Worm (Caenorhabditis elegans) whole organism, early embryonic: ENCODE data around the gene mfsd-10.

Experiments
- ama-1 ChIP-seq: fragments of 150-350 bp; optimal IDR thresholded peaks from 2 replicates; lab custom pipeline; 2014
- ceh-13 ChIP-seq: fragments of 200-800 bp; sonication (Bioruptor generic); optimal IDR thresholded peaks from 2 replicates; lab custom pipeline; 2018; ENCODE audit warnings: mild to moderate bottlenecking, missing genetic modification characterization, missing compliant biosample characterization
- ets-7 ChIP-seq: sonication (generic microtip); optimal IDR thresholded peaks from 2 replicates; lab custom pipeline; 2016; ENCODE audit warnings: missing genotype, missing genetic modification characterization, missing compliant biosample characterization
- flt-1 ChIP-seq: fragments of 200-800 bp; sonication (Bioruptor generic); IDR thresholded peaks from 2 replicates; pipeline ENCODE4 v1.3.6; 2022; ENCODE audit warnings: missing genetic modification characterization, missing compliant biosample characterization
- sea-1 ChIP-seq: fragments of 200-800 bp; sonication (Bioruptor generic); conservative IDR thresholded peaks from 2 replicates; pipeline ENCODE4 v1.3.6; 2022; ENCODE audit warnings: missing genetic modification characterization, missing compliant biosample characterization
- tbx-37 ChIP-seq: fragments of 200-800 bp; sonication (Bioruptor generic); conservative IDR thresholded peaks from 2 replicates; pipeline ENCODE4 v1.3.6; 2022; ENCODE audit warnings: missing genetic modification reagents, missing genetic modification characterization, missing compliant biosample characterization
- tra-4 ChIP-seq: sonication (generic microtip); optimal IDR thresholded peaks from 2 replicates; lab custom pipeline; 2017; ENCODE audit warnings: missing genetic modification characterization, missing compliant biosample characterization

- TF ChIP-seq tbx-37 (GFP tag; lab: Robert Waterston, UW) (no peak), ets-7 (tag; lab: Kevin White, UChicago) (no peak), ama-1 (no peak), tra-4 (tag; lab: Kevin White, UChicago) (no peak), flt-1 (no peak), ceh-13 (no peak), sea-1 (GFP tag; lab: Robert Waterston, UW) (no peak)
Observed at ce11 chrX:17379675-17380074, 11.2 kb upstream of the mfsd-10 start, which contains the start of gene F10D7.10.
